Comparison of ENCODE assay signal across 5 fruit fly cellular contexts in the genomic region with DNA sequence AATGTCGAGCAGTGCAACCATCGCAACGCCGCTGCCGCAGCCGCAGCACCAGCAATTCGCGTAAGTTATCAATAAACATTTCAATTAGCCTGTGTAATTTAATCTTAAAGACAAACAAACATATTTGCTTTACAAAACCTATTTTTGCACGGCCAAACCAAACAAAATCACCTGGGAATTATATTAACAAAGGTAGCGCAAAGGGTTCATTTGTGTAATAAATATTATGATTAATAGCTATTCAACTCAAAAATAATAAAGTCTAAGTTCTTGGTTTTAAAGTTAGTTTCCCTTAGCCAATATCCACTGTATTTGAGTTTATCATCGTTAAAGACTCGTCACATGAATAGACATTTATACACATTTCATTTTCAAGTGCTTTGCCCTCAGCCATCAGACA.
A peak's percentile ranks its signal among the peaks of the same experiment; 100 is the strongest.
TF ChIP-seq lines count a peak whose summit lies in the region.

No protein-coding gene starts in this region.

- no peak for TF ChIP-seq CTCF in whole organism, embryonic (GFP tag; optimal IDR thresholded peaks at IDR 0.05; lab: Kevin White, UChicago)

TF ChIP-seq in whole organism, adult, 20 proteins besides CTCF, POLR2A, EP300 and RAD21:
- peak; percentile 15 for TF ChIP-seq CG7045 (GFP tag; optimal IDR thresholded peaks at IDR 0.05; lab: Kevin White, UChicago)
- peak; percentile 3 for TF ChIP-seq CG5204 (GFP tag; optimal IDR thresholded peaks at IDR 0.05; lab: Kevin White, UChicago)
- no peak for TF ChIP-seq Mnt (GFP tag; optimal IDR thresholded peaks at IDR 0.05; lab: Kevin White, UChicago)
- peak; percentile 17 for TF ChIP-seq CG14711 (tag; optimal IDR thresholded peaks at IDR 0.05; lab: Kevin White, UChicago)
- TF ChIP-seq tj (GFP tag; optimal IDR thresholded peaks at IDR 0.05; lab: Kevin White, UChicago) = no peak
- TF ChIP-seq CG12768 (GFP tag; optimal IDR thresholded peaks at IDR 0.05; lab: Kevin White, UChicago) = peak; percentile 8
- TF ChIP-seq CG11617 (GFP tag; optimal IDR thresholded peaks at IDR 0.05; lab: Kevin White, UChicago) = peak; percentile 29
- TF ChIP-seq cic (GFP tag; optimal IDR thresholded peaks at IDR 0.05; lab: Kevin White, UChicago) = peak; percentile 38
- TF ChIP-seq CG33017 (tag; optimal IDR thresholded peaks at IDR 0.05; lab: Kevin White, UChicago) = peak; percentile 46
- peak; percentile 6 for TF ChIP-seq toe (GFP tag; optimal IDR thresholded peaks at IDR 0.05; lab: Kevin White, UChicago)
- peak; percentile 25 for TF ChIP-seq Hr96 (GFP tag; optimal IDR thresholded peaks at IDR 0.05; lab: Kevin White, UChicago)
- TF ChIP-seq CG7101 (tag; optimal IDR thresholded peaks at IDR 0.05; lab: Kevin White, UChicago) = peak; percentile 48
- no peak for TF ChIP-seq pad (GFP tag; optimal IDR thresholded peaks at IDR 0.05; lab: Kevin White, UChicago)
TF ChIP-seq in whole organism, adult: peak in this region for 10.

TF ChIP-seq in whole organism, embryonic, 481 proteins besides CTCF, POLR2A, EP300 and RAD21 (continues in another document):
- peak; percentile 45; the same call in 2 of the 3 replicates for TF ChIP-seq row (GFP tag; IDR thresholded peaks at IDR 0.05; lab: Robert Waterston, UW)
- peak; percentile 20 for TF ChIP-seq nmo (GFP tag; optimal IDR thresholded peaks at IDR 0.05; lab: Kevin White, UChicago)
- peak; percentile 24 for TF ChIP-seq CG9817 (tag; optimal IDR thresholded peaks at IDR 0.05; lab: Kevin White, UChicago)
- TF ChIP-seq CG14014 (GFP tag; IDR thresholded peaks at IDR 0.05; lab: Robert Waterston, UW) = 0 out of 2 replicates have a peak, but pooled peaks have one; percentile 18
- TF ChIP-seq Drgx (GFP tag; IDR thresholded peaks at IDR 0.05; lab: Robert Waterston, UW) = peak; percentile 64
- TF ChIP-seq CG17385 (GFP tag; optimal IDR thresholded peaks at IDR 0.05; lab: Kevin White, UChicago) = peak; percentile 18
- TF ChIP-seq CG13894 (tag; optimal IDR thresholded peaks at IDR 0.05; lab: Kevin White, UChicago) = no peak
- no peak for TF ChIP-seq CG1647 (GFP tag; optimal IDR thresholded peaks at IDR 0.05; lab: Kevin White, UChicago)
- TF ChIP-seq Sox102F (GFP tag; optimal IDR thresholded peaks at IDR 0.05; lab: Kevin White, UChicago) = peak; percentile 16
- TF ChIP-seq prd (optimal IDR thresholded peaks at IDR 0.05; lab: Kevin White, UChicago) = no peak
- no peak for TF ChIP-seq prd (GFP tag; IDR thresholded peaks at IDR 0.05; lab: Robert Waterston, UW)
- peak; percentile 34 for TF ChIP-seq gem (tag; optimal IDR thresholded peaks at IDR 0.05; lab: Kevin White, UChicago)
- TF ChIP-seq CG7839 (tag; optimal IDR thresholded peaks at IDR 0.05; lab: Kevin White, UChicago) = peak; percentile 32
- no peak for TF ChIP-seq HmgD (GFP tag; optimal IDR thresholded peaks at IDR 0.05; lab: Kevin White, UChicago)
- TF ChIP-seq org-1 (GFP tag; optimal IDR thresholded peaks at IDR 0.05; lab: Kevin White, UChicago) = no peak
- TF ChIP-seq PHDP (tag; optimal IDR thresholded peaks at IDR 0.05; lab: Kevin White, UChicago) = peak; percentile 19
- peak; percentile 8 for TF ChIP-seq CG3281 (GFP tag; optimal IDR thresholded peaks at IDR 0.05; lab: Kevin White, UChicago)
- no peak for TF ChIP-seq CG5953 (GFP tag; IDR thresholded peaks at IDR 0.05; lab: Robert Waterston, UW)

TF ChIP-seq in whole organism, prepupa, 60 proteins besides CTCF, POLR2A, EP300 and RAD21 (continues in another document):
- TF ChIP-seq Gug (GFP tag; IDR thresholded peaks at IDR 0.05; lab: Robert Waterston, UW) = peak; percentile 45; the same call in 1 of the 2 replicates
- TF ChIP-seq cyc (GFP tag; optimal IDR thresholded peaks at IDR 0.05; lab: Kevin White, UChicago) = no peak
- no peak for TF ChIP-seq Eip93F (GFP tag; optimal IDR thresholded peaks at IDR 0.05; lab: Kevin White, UChicago)
- peak; percentile 44 for TF ChIP-seq acj6 (GFP tag; optimal IDR thresholded peaks at IDR 0.05; lab: Kevin White, UChicago)
- TF ChIP-seq dac (GFP tag; optimal IDR thresholded peaks at IDR 0.05; lab: Kevin White, UChicago) = no peak
- TF ChIP-seq esn (GFP tag; optimal IDR thresholded peaks at IDR 0.05; lab: Kevin White, UChicago) = no peak
- no peak for TF ChIP-seq CG7368 (GFP tag; optimal IDR thresholded peaks at IDR 0.05; lab: Kevin White, UChicago)
- no peak for TF ChIP-seq spab (GFP tag; optimal IDR thresholded peaks at IDR 0.05; lab: Kevin White, UChicago)
- TF ChIP-seq fd85E (GFP tag; optimal IDR thresholded peaks at IDR 0.05; lab: Kevin White, UChicago) = no peak
- TF ChIP-seq fd59A (GFP tag; optimal IDR thresholded peaks at IDR 0.05; lab: Kevin White, UChicago) = no peak
- TF ChIP-seq CG11902 (GFP tag; optimal IDR thresholded peaks at IDR 0.05; lab: Kevin White, UChicago) = no peak
- TF ChIP-seq salr (GFP tag; optimal IDR thresholded peaks at IDR 0.05; lab: Kevin White, UChicago) = no peak
- TF ChIP-seq Sox15 (GFP tag; optimal IDR thresholded peaks at IDR 0.05; lab: Kevin White, UChicago) = no peak
- peak; percentile 35 for TF ChIP-seq Sox14 (GFP tag; optimal IDR thresholded peaks at IDR 0.05; lab: Kevin White, UChicago)
- peak; percentile 56; the same call in 1 of the 3 replicates for TF ChIP-seq eg (GFP tag; IDR thresholded peaks at IDR 0.05; lab: Robert Waterston, UW)
- TF ChIP-seq fkh (GFP tag; optimal IDR thresholded peaks at IDR 0.05; lab: Kevin White, UChicago) = no peak
- no peak for TF ChIP-seq CG34406 (GFP tag; optimal IDR thresholded peaks at IDR 0.05; lab: Kevin White, UChicago)
- TF ChIP-seq CG6792 (GFP tag; optimal IDR thresholded peaks at IDR 0.05; lab: Kevin White, UChicago) = no peak
- no peak for TF ChIP-seq dsx (GFP tag; optimal IDR thresholded peaks at IDR 0.05; lab: Kevin White, UChicago; ENCODE audit: poor library complexity, severe bottlenecking)

TF ChIP-seq in whole organism, pupa, 21 proteins besides CTCF, POLR2A, EP300 and RAD21:
- TF ChIP-seq CG17806 (tag; optimal IDR thresholded peaks at IDR 0.05; lab: Kevin White, UChicago) = peak; percentile 17
- TF ChIP-seq CG8301 (tag; optimal IDR thresholded peaks at IDR 0.05; lab: Kevin White, UChicago) = peak; percentile 59
- peak; percentile 66 for TF ChIP-seq Ets98B (GFP tag; IDR thresholded peaks at IDR 0.05; lab: Robert Waterston, UW)
- peak; percentile 21 for TF ChIP-seq CG15710 (tag; optimal IDR thresholded peaks at IDR 0.05; lab: Kevin White, UChicago)
- no peak for TF ChIP-seq rn (GFP tag; IDR thresholded peaks at IDR 0.05; lab: Robert Waterston, UW)
- peak; percentile 45; the same call in 1 of the 3 replicates for TF ChIP-seq CG4496 (GFP tag; IDR thresholded peaks at IDR 0.05; lab: Robert Waterston, UW)
- peak; percentile 71 for TF ChIP-seq CG32121 (GFP tag; IDR thresholded peaks at IDR 0.05; lab: Robert Waterston, UW)
- no peak for TF ChIP-seq Snoo (tag; optimal IDR thresholded peaks at IDR 0.05; lab: Kevin White, UChicago)
- no peak for TF ChIP-seq fd96Ca (GFP tag; IDR thresholded peaks at IDR 0.05; lab: Robert Waterston, UW)
- peak; percentile 8 for TF ChIP-seq CG9948 (tag; optimal IDR thresholded peaks at IDR 0.05; lab: Kevin White, UChicago)
- no peak for TF ChIP-seq Pif1A (GFP tag; optimal IDR thresholded peaks at IDR 0.05; lab: Kevin White, UChicago)
- TF ChIP-seq CG12605 (GFP tag; IDR thresholded peaks at IDR 0.05; lab: Robert Waterston, UW) = 0 out of 2 replicates have a peak, but pooled peaks have one; percentile 22
- no peak for TF ChIP-seq CG14655 (GFP tag; optimal IDR thresholded peaks at IDR 0.05; lab: Kevin White, UChicago)
- TF ChIP-seq CG8159 (tag; optimal IDR thresholded peaks at IDR 0.05; lab: Kevin White, UChicago) = peak; percentile 16
- no peak for TF ChIP-seq EcR (GFP tag; optimal IDR thresholded peaks at IDR 0.05; lab: Kevin White, UChicago)
- peak; percentile 10 for TF ChIP-seq Pif1B (GFP tag; optimal IDR thresholded peaks at IDR 0.05; lab: Kevin White, UChicago)

TF ChIP-seq in whole organism, wandering third instar larva, 38 proteins besides CTCF, POLR2A, EP300 and RAD21:
- TF ChIP-seq jim (GFP tag; optimal IDR thresholded peaks at IDR 0.05; lab: Kevin White, UChicago) = no peak
- TF ChIP-seq usp (GFP tag; optimal IDR thresholded peaks at IDR 0.05; lab: Kevin White, UChicago) = no peak
- peak; percentile 5 for TF ChIP-seq ey (GFP tag; optimal IDR thresholded peaks at IDR 0.05; lab: Kevin White, UChicago)
